Fruit fly (Drosophila melanogaster): ENCODE results near the gene mtd.

dm6 chr3R:5290738-5291137 is 59.5 kb downstream of the mtd start:
- TF ChIP-seq D1 (tag; optimal IDR thresholded peaks at IDR 0.05) (no peak), Snoo (tag; optimal IDR thresholded peaks at IDR 0.05) (no peak), fd96Ca (GFP tag; IDR thresholded peaks at IDR 0.05) (no peak), CG9948 (tag; optimal IDR thresholded peaks at IDR 0.05) (no peak), CG34367 (tag; optimal IDR thresholded peaks at IDR 0.05) (no peak), gl (tag; optimal IDR thresholded peaks at IDR 0.05) (no peak), CG8159 (tag; optimal IDR thresholded peaks at IDR 0.05) (no peak), CG14655 (GFP tag; optimal IDR thresholded peaks at IDR 0.05) (no peak), EcR (GFP tag; optimal IDR thresholded peaks at IDR 0.05) (no peak), rn (GFP tag; IDR thresholded peaks at IDR 0.05) (no peak), Pif1B (GFP tag; optimal IDR thresholded peaks at IDR 0.05) (no peak), CG15710 (tag; optimal IDR thresholded peaks at IDR 0.05) (no peak)

Data from whole organism, pupa.